Worm (Caenorhabditis elegans): ENCODE results near the gene F54D10.5.
A peak's percentile ranks its signal among the peaks of the same experiment; 100 is the strongest.

Gene F54D10.5

ce11 chrII:3839562-3839961 is 31.6 kb upstream of the F54D10.5 start, which contains the start of gene C17A2.4:
Gene C17A2.4 (plus strand): TSS chrII:3839862.
- TF ChIP-seq daf-19 (GFP tag; conservative IDR thresholded peaks at IDR 0.05) (no peak), aha-1 (tag) (peak; percentile 10)

DNA sequence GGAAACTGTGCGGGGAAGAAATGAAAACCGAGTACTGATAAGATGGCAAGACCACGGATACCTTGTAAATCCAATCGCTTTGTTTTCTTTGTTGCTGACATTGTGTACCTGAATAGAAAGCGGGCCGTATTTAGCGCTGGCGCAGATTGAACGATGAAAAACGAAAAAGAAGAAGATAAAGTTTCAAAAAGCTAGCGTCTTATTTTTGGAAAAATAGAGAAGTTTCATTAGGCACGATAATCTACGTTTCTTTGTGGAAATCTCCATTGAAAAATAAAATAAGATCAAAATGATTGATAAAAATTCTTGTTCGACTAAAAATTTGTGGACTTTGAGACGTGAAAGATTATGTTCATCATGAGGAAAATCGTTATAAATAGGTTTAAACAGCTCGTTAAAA is 27.9 kb upstream of the F54D10.5 start, which contains the start of gene oac-4:
oac-4 (minus strand) TSS at position 101 of the 400 bp plus-strand sequence.
- TF ChIP-seq ctbp-1 (GFP tag; IDR thresholded peaks at IDR 0.05), result 0 out of 2 replicates have a peak, but pooled peaks have one; percentile 6
- TF ChIP-seq lin-29 (GFP tag; IDR thresholded peaks at IDR 0.05), result no peak

- TF ChIP-seq ceh-32 (tag; optimal IDR thresholded peaks at IDR 0.05; ENCODE audit: poor library complexity), result no peak
- no peak for TF ChIP-seq fkh-10 (GFP tag; optimal IDR thresholded peaks at IDR 0.05)
- TF ChIP-seq F26F4.8 (GFP tag; conservative IDR thresholded peaks at IDR 0.05), result no peak
- no peak for TF ChIP-seq D1046.2 (GFP tag; IDR thresholded peaks at IDR 0.05)
- no peak for TF ChIP-seq T20F7.1 (GFP tag; optimal IDR thresholded peaks at IDR 0.05)
- TF ChIP-seq mdl-1 (tag; optimal IDR thresholded peaks at IDR 0.05), result no peak
- TF ChIP-seq Y48G9A.11 (GFP tag; IDR thresholded peaks at IDR 0.05), result no peak
- no peak for TF ChIP-seq Y5F2A.4 (GFP tag; optimal IDR thresholded peaks at IDR 0.05)
- TF ChIP-seq nhr-77 (tag; optimal IDR thresholded peaks at IDR 0.05), result no peak
- TF ChIP-seq daf-12 (tag; optimal IDR thresholded peaks at IDR 0.05), result no peak
- TF ChIP-seq nhr-28 (tag; optimal IDR thresholded peaks at IDR 0.05), result no peak
- TF ChIP-seq egl-27 (tag; optimal IDR thresholded peaks at IDR 0.05), result no peak
- TF ChIP-seq hmg-1.1 (GFP tag; IDR thresholded peaks at IDR 0.05), result no peak
- no peak for TF ChIP-seq spr-1 (tag; optimal IDR thresholded peaks at IDR 0.05)
- no peak for TF ChIP-seq nhr-10 (tag; optimal IDR thresholded peaks at IDR 0.05)
- TF ChIP-seq ztf-11 (tag; optimal IDR thresholded peaks at IDR 0.05), result no peak
- TF ChIP-seq F37D6.2 (tag; optimal IDR thresholded peaks at IDR 0.05), result no peak
- no peak for TF ChIP-seq ztf-7 (tag; optimal IDR thresholded peaks at IDR 0.05)
Observed at ce11 chrII:3832383-3832782, 24.4 kb upstream of the F54D10.5 start, which contains the start of gene F54D10.9. Gene F54D10.9 (minus strand): TSS chrII:3832483.

ce11 chrII:3829623-3830022 is 21.6 kb upstream of the F54D10.5 start:
- TF ChIP-seq skn-1 (tag; optimal IDR thresholded peaks at IDR 0.05) (no peak), aha-1 (tag) (no peak), unc-62 (GFP tag; optimal IDR thresholded peaks at IDR 0.05 in 1 of 2) (peak in 1 of 2 experiments; percentile 93), unc-62 (tag; optimal IDR thresholded peaks at IDR 0.05) (no peak)

DNA sequence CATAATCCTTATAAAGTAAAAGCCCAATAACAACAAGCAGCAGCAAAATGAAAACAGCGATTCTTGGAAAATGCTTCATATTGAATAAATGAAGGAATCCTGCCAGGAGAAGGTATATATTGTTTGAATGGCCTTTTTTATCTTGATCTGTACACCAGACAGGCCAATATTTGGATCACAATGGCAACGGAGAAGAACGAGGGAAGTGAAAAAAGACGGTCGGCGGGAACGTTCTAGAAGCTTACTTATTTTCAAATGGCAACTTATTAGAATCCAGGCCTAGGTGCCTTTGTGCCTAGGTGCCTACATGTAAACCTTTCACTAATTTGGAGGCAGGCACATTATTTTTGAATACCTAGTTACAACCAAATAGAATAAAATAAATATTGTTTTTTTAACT is 19.8 kb upstream of the F54D10.5 start, which contains the start of gene F54D10.8:
F54D10.8 (minus strand) TSS at position 101 of the 400 bp plus-strand sequence.
- TF ChIP-seq duxl-1 (tag; optimal IDR thresholded peaks at IDR 0.05; ENCODE audit: poor library complexity) (no peak), D1046.2 (GFP tag; IDR thresholded peaks at IDR 0.05) (no peak), aha-1 (tag) (peak; percentile 88)

- no peak for TF ChIP-seq R02D3.7 (tag; optimal IDR thresholded peaks at IDR 0.05)
- no peak for TF ChIP-seq mxl-2 (GFP tag; conservative IDR thresholded peaks at IDR 0.05)
- TF ChIP-seq nhr-28 (tag; optimal IDR thresholded peaks at IDR 0.05), result no peak
- TF ChIP-seq dve-1 (tag; optimal IDR thresholded peaks at IDR 0.05; ENCODE audit: insufficient read depth), result no peak
- TF ChIP-seq ctbp-1 (GFP tag; IDR thresholded peaks at IDR 0.05), result no peak
- no peak for TF ChIP-seq ces-1 (GFP tag; optimal IDR thresholded peaks at IDR 0.05)
- no peak for TF ChIP-seq pqm-1 (tag; optimal IDR thresholded peaks at IDR 0.05)
- TF ChIP-seq nhr-76 (tag; optimal IDR thresholded peaks at IDR 0.05), result no peak
- TF ChIP-seq spr-1 (tag; optimal IDR thresholded peaks at IDR 0.05), result no peak
Observed at ce11 chrII:3823855-3824254, 15.9 kb upstream of the F54D10.5 start, which contains the start of gene skr-15. Gene skr-15 (plus strand): TSS chrII:3824155.
